Worm (Caenorhabditis elegans) whole organism, young adult: Measurements from ENCODE around the gene pals-16.

Experiments used
- B0019.2 ChIP-seq: fragments of 200-800 bp; sonication (Bioruptor generic); conservative IDR thresholded peaks from 2 replicates; pipeline ENCODE4 v1.3.6; 2022; ENCODE audit warnings: missing genetic modification reagents, missing genetic modification characterization, missing compliant biosample characterization
- B0261.1 ChIP-seq: sonication (generic microtip); optimal IDR thresholded peaks from 2 replicates; lab custom pipeline; 2016; ENCODE audit warnings: mild to moderate bottlenecking, missing genetic modification characterization, moderate library complexity, missing compliant biosample characterization
- B0336.3 ChIP-seq: fragments of 200-800 bp; sonication (Bioruptor generic); IDR thresholded peaks from 2 replicates; pipeline ENCODE4 v1.3.6; 2022; ENCODE audit warnings: missing genetic modification characterization, missing compliant biosample characterization
- F22D6.2 ChIP-seq: sonication (generic microtip); optimal IDR thresholded peaks from 2 replicates; lab custom pipeline; 2016; ENCODE audit warnings: mild to moderate bottlenecking, missing genetic modification characterization, missing compliant biosample characterization
- F23B12.7 ChIP-seq: sonication (generic microtip); optimal IDR thresholded peaks from 2 replicates; lab custom pipeline; 2017; ENCODE audit warnings: missing genetic modification characterization, mild to moderate bottlenecking, missing compliant biosample characterization, antibody characterized with exemption, moderate library complexity; ENCODE audit not compliant: insufficient read depth
- F49E8.2 ChIP-seq: sonication (generic microtip); optimal IDR thresholded peaks from 3 replicates; lab custom pipeline; 2017; ENCODE audit warnings: missing genetic modification characterization, mild to moderate bottlenecking, missing compliant biosample characterization, antibody characterized with exemption, moderate library complexity; ENCODE audit not compliant: insufficient read depth
- F55B11.4 ChIP-seq: sonication (generic microtip); optimal IDR thresholded peaks from 2 replicates; lab custom pipeline; 2016; ENCODE audit warnings: missing compliant biosample characterization, missing genetic modification characterization, borderline replicate concordance; ENCODE audit not compliant: insufficient read depth
- F57A8.1 ChIP-seq: fragments of 200-800 bp; sonication (Bioruptor generic); optimal IDR thresholded peaks from 2 replicates; lab custom pipeline; 2018; ENCODE audit warnings: mild to moderate bottlenecking, missing genetic modification characterization, moderate library complexity, missing compliant biosample characterization
- F57C9.4 ChIP-seq: sonication (generic microtip); optimal IDR thresholded peaks from 2 replicates; lab custom pipeline; 2017; ENCODE audit warnings: mild to moderate bottlenecking, missing genetic modification characterization, missing compliant biosample characterization
- K12H6.12 ChIP-seq: fragments of 200-800 bp; sonication (Bioruptor generic); optimal IDR thresholded peaks from 2 replicates; lab custom pipeline; 2018; ENCODE audit warnings: mild to moderate bottlenecking, missing genetic modification characterization, missing compliant biosample characterization
- T26A5.8 ChIP-seq: sonication (generic microtip); optimal IDR thresholded peaks from 2 replicates; lab custom pipeline; 2016; ENCODE audit warnings: missing genetic modification characterization, missing compliant biosample characterization
- Y56A3A.18 ChIP-seq: fragments of 200-800 bp; sonication (Bioruptor generic); IDR thresholded peaks from 2 replicates; pipeline ENCODE4 v1.3.6; 2022; ENCODE audit warnings: missing genetic modification reagents, missing genetic modification characterization, missing compliant biosample characterization
- Y67H2A.10 ChIP-seq: fragments of 200-800 bp; sonication (Bioruptor generic); conservative IDR thresholded peaks from 2 replicates; pipeline ENCODE4 v1.3.6; 2022; ENCODE audit warnings: missing genetic modification reagents, missing genetic modification characterization, missing compliant biosample characterization
- aptf-3 ChIP-seq: fragments of 200-800 bp; sonication (Bioruptor generic); IDR thresholded peaks from 2 replicates; pipeline ENCODE4 v1.3.6; 2022; ENCODE audit warnings: missing genetic modification characterization, missing compliant biosample characterization
- atf-7 ChIP-seq: sonication (generic microtip); optimal IDR thresholded peaks from 2 replicates; lab custom pipeline; 2017; ENCODE audit warnings: mild to moderate bottlenecking, missing genetic modification characterization, missing compliant biosample characterization
- bed-2 ChIP-seq: fragments of 200-800 bp; sonication (Bioruptor generic); IDR thresholded peaks from 2 replicates; pipeline ENCODE4 v1.3.6; 2022; ENCODE audit warnings: missing genetic modification reagents, missing genetic modification characterization, missing compliant biosample characterization
- cebp-1 ChIP-seq, 2 experiments: fragments of 200-800 bp in 1 of 2; sonication (Bioruptor generic) in 1 of 2; sonication (generic microtip) in 1 of 2; IDR thresholded peaks in 1 of 2; optimal IDR thresholded peaks in 1 of 2; 2 replicates each; pipeline versions ENCODE4 v1.3.6 to Lab custom; 2017 to 2022; ENCODE audit warnings: missing compliant biosample characterization in 2 of 2, missing genetic modification characterization in 2 of 2, mild to moderate bottlenecking in 1 of 2, missing genetic modification reagents in 1 of 2, moderate library complexity in 1 of 2
- ceh-27 ChIP-seq: fragments of 200-800 bp; sonication (Bioruptor generic); optimal IDR thresholded peaks from 2 replicates; lab custom pipeline; 2018; ENCODE audit warnings: mild to moderate bottlenecking, missing genetic modification characterization, moderate library complexity, missing compliant biosample characterization
- ceh-58 ChIP-seq: fragments of 200-800 bp; sonication (Bioruptor generic); IDR thresholded peaks from 2 replicates; pipeline ENCODE4 v1.3.6; 2022; ENCODE audit warnings: missing genetic modification characterization, missing compliant biosample characterization
- ceh-79 ChIP-seq: sonication (generic microtip); optimal IDR thresholded peaks from 2 replicates; lab custom pipeline; 2017; ENCODE audit warnings: mild to moderate bottlenecking, missing genetic modification characterization, missing compliant biosample characterization
- efl-1 ChIP-seq: fragments of 150-350 bp; optimal IDR thresholded peaks from 2 replicates; lab custom pipeline; 2014; ENCODE audit warnings: missing biosample characterization, missing genetic modification reagents, missing genetic modification characterization
- ekl-4 ChIP-seq: fragments of 200-800 bp; sonication (Bioruptor generic); IDR thresholded peaks from 2 replicates; pipeline ENCODE4 v1.3.6; 2022; ENCODE audit warnings: missing genetic modification reagents, missing genetic modification characterization, missing compliant biosample characterization
- ets-4 ChIP-seq: fragments of 200-800 bp; sonication (Bioruptor generic); optimal IDR thresholded peaks from 2 replicates; lab custom pipeline; 2018; ENCODE audit warnings: mild to moderate bottlenecking, missing genetic modification characterization, missing compliant biosample characterization
- gei-17 ChIP-seq: fragments of 200-800 bp; sonication (Bioruptor generic); optimal IDR thresholded peaks from 2 replicates; lab custom pipeline; 2018; ENCODE audit warnings: mild to moderate bottlenecking, missing genetic modification characterization, missing compliant biosample characterization
- hlh-12 ChIP-seq: sonication (generic microtip); optimal IDR thresholded peaks from 2 replicates; lab custom pipeline; 2016; ENCODE audit warnings: missing genetic modification characterization, missing compliant biosample characterization
- let-607 ChIP-seq, 2 experiments: fragments of 200-800 bp in 1 of 2; sonication (Bioruptor generic) in 1 of 2; sonication (generic microtip) in 1 of 2; optimal IDR thresholded peaks; 2 replicates each; lab custom pipeline; 2016 to 2018; ENCODE audit warnings: mild to moderate bottlenecking in 2 of 2, missing compliant biosample characterization in 2 of 2, missing genetic modification characterization in 2 of 2, moderate library complexity in 2 of 2, missing genotype in 1 of 2
- lsl-1 ChIP-seq: fragments of 200-800 bp; sonication (Bioruptor generic); optimal IDR thresholded peaks from 2 replicates; lab custom pipeline; 2018; ENCODE audit warnings: mild to moderate bottlenecking, missing genetic modification characterization, moderate library complexity, missing compliant biosample characterization
- madf-10 ChIP-seq: sonication (generic microtip); optimal IDR thresholded peaks from 2 replicates; lab custom pipeline; 2016; ENCODE audit warnings: mild to moderate bottlenecking, missing genetic modification characterization, missing compliant biosample characterization
- madf-3 ChIP-seq: fragments of 200-800 bp; sonication (Bioruptor generic); IDR thresholded peaks from 2 replicates; pipeline ENCODE4 v1.3.6; 2022; ENCODE audit warnings: missing genetic modification reagents, missing genetic modification characterization, missing compliant biosample characterization
- madf-6 ChIP-seq: fragments of 200-800 bp; sonication (Bioruptor generic); IDR thresholded peaks from 2 replicates; pipeline ENCODE4 v1.3.6; 2022; ENCODE audit warnings: missing genetic modification reagents, missing genetic modification characterization, missing compliant biosample characterization
- mcd-1 ChIP-seq: fragments of 200-800 bp; sonication (Bioruptor generic); IDR thresholded peaks from 2 replicates; pipeline ENCODE4 v1.3.6; 2022; ENCODE audit warnings: missing genetic modification reagents, missing genetic modification characterization, missing compliant biosample characterization
- mel-28 ChIP-seq: sonication (generic microtip); optimal IDR thresholded peaks from 2 replicates; lab custom pipeline; 2016; ENCODE audit warnings: borderline replicate concordance, mild to moderate bottlenecking, missing genetic modification characterization, missing compliant biosample characterization
- mxl-1 ChIP-seq: sonication (generic microtip); optimal IDR thresholded peaks from 2 replicates; lab custom pipeline; 2016; ENCODE audit warnings: missing genetic modification characterization, missing compliant biosample characterization
- nfya-1 ChIP-seq: sonication (generic microtip); optimal IDR thresholded peaks from 2 replicates; lab custom pipeline; 2017; ENCODE audit warnings: antibody characterized with exemption, missing compliant biosample characterization, missing genetic modification characterization, borderline replicate concordance; ENCODE audit not compliant: insufficient read depth
- nhr-120 ChIP-seq: fragments of 200-800 bp; sonication (Bioruptor generic); IDR thresholded peaks from 2 replicates; pipeline ENCODE4 v1.3.6; 2022; ENCODE audit warnings: missing genetic modification characterization, missing compliant biosample characterization
- nhr-179 ChIP-seq: sonication (generic microtip); optimal IDR thresholded peaks from 2 replicates; lab custom pipeline; 2016; ENCODE audit warnings: mild to moderate bottlenecking, missing genetic modification characterization, missing compliant biosample characterization
- nhr-80 ChIP-seq: sonication (generic microtip); optimal IDR thresholded peaks from 2 replicates; lab custom pipeline; 2016; ENCODE audit warnings: missing genetic modification characterization, missing compliant biosample characterization
- nhr-90 ChIP-seq: sonication (generic microtip); optimal IDR thresholded peaks from 2 replicates; lab custom pipeline; 2016; ENCODE audit warnings: missing genotype, mild to moderate bottlenecking, missing genetic modification characterization, missing compliant biosample characterization
- repo-1 ChIP-seq: sonication (generic microtip); optimal IDR thresholded peaks from 2 replicates; lab custom pipeline; 2017; ENCODE audit warnings: mild to moderate bottlenecking, missing genetic modification characterization, missing compliant biosample characterization
- rpc-1 ChIP-seq, 2 experiments: fragments of 150-350 bp in 1 of 2; sonication (generic microtip) in 1 of 2; optimal IDR thresholded peaks; 2 replicates each; lab custom pipeline; 2014 to 2018; ENCODE audit warnings: missing biosample characterization in 1 of 2, missing genetic modification characterization in 1 of 2, missing genetic modification reagents in 1 of 2, missing genotype in 1 of 2
- snpc-1.1 ChIP-seq: sonication (generic microtip); optimal IDR thresholded peaks from 2 replicates; lab custom pipeline; 2017; ENCODE audit warnings: missing genetic modification characterization, mild to moderate bottlenecking, missing compliant biosample characterization, antibody characterized with exemption, moderate library complexity, missing genotype, missing genetic modification reagents; ENCODE audit not compliant: insufficient read depth
- somi-1 ChIP-seq: fragments of 200-800 bp; sonication (Bioruptor generic); optimal IDR thresholded peaks from 2 replicates; lab custom pipeline; 2018; ENCODE audit warnings: mild to moderate bottlenecking, missing genetic modification characterization, missing compliant biosample characterization
- tlf-1 ChIP-seq: fragments of 200-800 bp; sonication (Bioruptor generic); optimal IDR thresholded peaks from 2 replicates; lab custom pipeline; 2018; ENCODE audit warnings: mild to moderate bottlenecking, missing genetic modification characterization, missing compliant biosample characterization
- xnd-1 ChIP-seq: sonication (generic microtip); optimal IDR thresholded peaks from 2 replicates; lab custom pipeline; 2016; ENCODE audit warnings: missing genotype, missing genetic modification reagents, missing genetic modification characterization, missing compliant biosample characterization
- ztf-22 ChIP-seq: fragments of 200-800 bp; sonication (Bioruptor generic); optimal IDR thresholded peaks from 2 replicates; lab custom pipeline; 2018; ENCODE audit warnings: mild to moderate bottlenecking, missing genetic modification characterization, moderate library complexity, missing compliant biosample characterization
- ztf-25 ChIP-seq: fragments of 200-800 bp; sonication (Bioruptor generic); IDR thresholded peaks from 2 replicates; pipeline ENCODE4 v1.3.6; 2022; ENCODE audit warnings: missing genetic modification reagents, missing genetic modification characterization, missing compliant biosample characterization

pals-16 gene

DNA sequence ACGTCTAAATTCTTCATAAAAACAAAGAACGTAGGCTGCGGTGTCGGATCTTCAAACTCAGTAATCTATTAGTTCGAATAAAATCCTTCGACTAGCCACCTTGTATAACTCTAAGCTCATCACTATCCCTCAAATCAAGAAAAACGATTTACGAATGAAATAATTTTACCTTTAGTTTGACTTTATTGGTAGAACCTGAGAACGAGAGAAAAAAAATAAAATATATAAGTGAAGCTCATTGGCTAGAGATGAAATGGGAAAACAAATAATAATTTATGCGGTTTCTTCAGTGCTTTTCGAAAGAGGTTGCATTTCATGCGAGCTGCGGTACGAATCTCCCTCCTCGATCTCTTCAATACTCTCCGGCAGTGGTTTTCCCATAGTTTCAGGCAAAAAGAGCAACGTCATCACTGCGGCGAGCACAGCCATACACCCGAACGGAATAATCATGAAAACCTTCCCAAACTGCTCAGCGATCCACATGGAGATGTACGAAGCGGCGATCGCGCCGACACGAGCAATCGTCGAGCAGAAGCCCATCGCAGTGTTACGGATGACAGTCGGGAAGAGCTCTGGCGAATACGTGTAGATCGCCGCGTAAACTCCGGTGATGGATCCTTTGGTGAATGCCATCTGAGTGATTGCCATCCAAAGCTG is 20.1 kb downstream of the pals-16 start (continued):
- no peak for TF ChIP-seq hlh-12
- TF ChIP-seq F23B12.7 (tag; lab: Kevin White, UChicago) = peak; percentile 64
- no peak for TF ChIP-seq F57A8.1 (GFP tag; lab: Kevin White, UChicago)
- peak; percentile 89 for TF ChIP-seq atf-7 (tag; lab: Kevin White, UChicago)
- peak; percentile 36 for TF ChIP-seq B0261.1 (tag; lab: Kevin White, UChicago)
- no peak for TF ChIP-seq ztf-25 (GFP tag; lab: Robert Waterston, UW)
- peak; percentile 90; the same call in 1 of the 2 replicates for TF ChIP-seq Y56A3A.18 (GFP tag; lab: Robert Waterston, UW)
- peak; percentile 31; the same call in 1 of the 2 replicates for TF ChIP-seq cebp-1 (GFP tag; IDR thresholded peaks at IDR 0.05; lab: Robert Waterston, UW)
- peak; percentile 80 for TF ChIP-seq cebp-1 (tag; optimal IDR thresholded peaks at IDR 0.05; lab: Kevin White, UChicago)
- no peak for TF ChIP-seq F57C9.4 (tag; lab: Kevin White, UChicago)
- TF ChIP-seq somi-1 = peak; percentile 44
- peak; percentile 72; the same call in 1 of the 2 replicates for TF ChIP-seq nhr-120
- TF ChIP-seq ceh-58 = no peak
- no peak for TF ChIP-seq B0019.2
- TF ChIP-seq bed-2 (GFP tag; lab: Robert Waterston, UW) = no peak
- 0 out of 2 replicates have a peak, but pooled peaks have one; percentile 39 for TF ChIP-seq aptf-3 (GFP tag; lab: Robert Waterston, UW)
- no peak for TF ChIP-seq nfya-1 (tag; lab: Kevin White, UChicago)
- peak; percentile 77 for TF ChIP-seq mcd-1
- TF ChIP-seq let-607 (tag; optimal IDR thresholded peaks at IDR 0.05; lab: Kevin White, UChicago) = peak; percentile 46 to 74
- no peak for TF ChIP-seq ceh-27 (GFP tag; lab: Kevin White, UChicago)
- no peak for TF ChIP-seq nhr-179 (tag; lab: Kevin White, UChicago)
- peak; percentile 81 for TF ChIP-seq ztf-22 (GFP tag; lab: Kevin White, UChicago)
- peak; percentile 93 for TF ChIP-seq nhr-90 (tag; lab: Kevin White, UChicago)
- peak; percentile 94 for TF ChIP-seq tlf-1 (GFP tag; lab: Kevin White, UChicago)
- peak; percentile 79 for TF ChIP-seq K12H6.12 (tag; lab: Kevin White, UChicago)
- peak; percentile 12 for TF ChIP-seq nhr-80 (tag; lab: Kevin White, UChicago)
- peak; percentile 71 for TF ChIP-seq snpc-1.1 (tag; lab: Kevin White, UChicago)
- TF ChIP-seq efl-1 (GFP tag; lab: Kevin White, UChicago) = peak; percentile 21
- TF ChIP-seq madf-10 (tag; lab: Kevin White, UChicago) = peak; percentile 90
- TF ChIP-seq ekl-4 (GFP tag; lab: Robert Waterston, UW) = peak; percentile 91
- no peak for TF ChIP-seq Y67H2A.10 (GFP tag; lab: Robert Waterston, UW)
- TF ChIP-seq B0336.3 (GFP tag; lab: Robert Waterston, UW) = peak; percentile 97
- peak; percentile 41 for TF ChIP-seq mel-28 (tag; lab: Kevin White, UChicago)
- TF ChIP-seq ets-4 (GFP tag; lab: Kevin White, UChicago) = no peak
- peak; percentile 75 for TF ChIP-seq gei-17 (GFP tag; lab: Kevin White, UChicago)
- TF ChIP-seq madf-6 = peak; percentile 83
- peak; percentile 96 for TF ChIP-seq repo-1 (tag; lab: Kevin White, UChicago)
- peak; percentile 98 for TF ChIP-seq F49E8.2
- TF ChIP-seq mxl-1 (tag; lab: Kevin White, UChicago) = peak; percentile 69
- peak; percentile 94 for TF ChIP-seq madf-3
- TF ChIP-seq ceh-79 (tag; lab: Kevin White, UChicago) = peak; percentile 94
- TF ChIP-seq lsl-1 (GFP tag; lab: Kevin White, UChicago) = peak; percentile 71
- no peak for TF ChIP-seq F55B11.4
- TF ChIP-seq T26A5.8 (tag; lab: Kevin White, UChicago) = peak; percentile 95
- TF ChIP-seq rpc-1 (optimal IDR thresholded peaks at IDR 0.05; lab: Kevin White, UChicago) = no peak
- TF ChIP-seq rpc-1 (tag; optimal IDR thresholded peaks at IDR 0.05; lab: Kevin White, UChicago) = peak; percentile 11
- TF ChIP-seq xnd-1 = no peak
- TF ChIP-seq F22D6.2 = no peak
